Fruit fly (Drosophila melanogaster): ENCODE results near the gene TfIIFalpha.

TfIIFalpha gene

dm6 chr3R:6406566-6407098, 26.4 kb downstream of the TfIIFalpha start, which contains the start of gene gpp (continued):
- no peak for TF ChIP-seq CG14050 (GFP tag; IDR thresholded peaks at IDR 0.05)
- TF ChIP-seq Ptx1 (GFP tag; IDR thresholded peaks at IDR 0.05): no peak
- no peak for TF ChIP-seq CG1233 (GFP tag; optimal IDR thresholded peaks at IDR 0.05)
- no peak for TF ChIP-seq Mrtf (GFP tag; IDR thresholded peaks at IDR 0.05)
- no peak for TF ChIP-seq prd (optimal IDR thresholded peaks at IDR 0.05)
- no peak for TF ChIP-seq prd (GFP tag; IDR thresholded peaks at IDR 0.05)
- no peak for TF ChIP-seq al (GFP tag; IDR thresholded peaks at IDR 0.05)
- TF ChIP-seq D (optimal IDR thresholded peaks at IDR 0.05): no peak
- TF ChIP-seq D (GFP tag; optimal IDR thresholded peaks at IDR 0.05): no peak
- no peak for TF ChIP-seq B-H1 (GFP tag; IDR thresholded peaks at IDR 0.05)
- TF ChIP-seq HLH3B (GFP tag; IDR thresholded peaks at IDR 0.05): no peak
- TF ChIP-seq Dip2 (GFP tag; IDR thresholded peaks at IDR 0.05): no peak
- TF ChIP-seq tll (GFP tag; optimal IDR thresholded peaks at IDR 0.05): no peak
- no peak for TF ChIP-seq CG17359 (tag; optimal IDR thresholded peaks at IDR 0.05)
- TF ChIP-seq CG8281 (tag; optimal IDR thresholded peaks at IDR 0.05): no peak
- no peak for TF ChIP-seq gsb-n (tag; optimal IDR thresholded peaks at IDR 0.05)
- no peak for TF ChIP-seq C15 (GFP tag; IDR thresholded peaks at IDR 0.05)
- TF ChIP-seq Poxn (GFP tag; IDR thresholded peaks at IDR 0.05): no peak
- TF ChIP-seq NC2β (GFP tag; optimal IDR thresholded peaks at IDR 0.05): no peak
- TF ChIP-seq CG12071 (GFP tag; optimal IDR thresholded peaks at IDR 0.05): peak; percentile 14
- TF ChIP-seq fru (optimal IDR thresholded peaks at IDR 0.05): no peak
- no peak for TF ChIP-seq CG14441 (GFP tag; IDR thresholded peaks at IDR 0.05)
- no peak for TF ChIP-seq CG34422 (GFP tag; IDR thresholded peaks at IDR 0.05)
- peak; percentile 12 for TF ChIP-seq Hmr (GFP tag; optimal IDR thresholded peaks at IDR 0.05)
- TF ChIP-seq CG8290 (GFP tag; optimal IDR thresholded peaks at IDR 0.05): no peak
- peak in 1 of 2 experiments; percentile 72 for TF ChIP-seq CG8290 (tag; optimal IDR thresholded peaks at IDR 0.05)
- no peak for TF ChIP-seq CG12219 (GFP tag; optimal IDR thresholded peaks at IDR 0.05)
- TF ChIP-seq CG7839 (tag; optimal IDR thresholded peaks at IDR 0.05): no peak
- peak; percentile 19 to 92 for TF ChIP-seq Pdp1 (GFP tag; optimal IDR thresholded peaks at IDR 0.05)
- TF ChIP-seq vnd (GFP tag; IDR thresholded peaks at IDR 0.05; ENCODE audit: partially characterized antibody): no peak
- no peak for TF ChIP-seq pros (GFP tag; optimal IDR thresholded peaks at IDR 0.05)
- no peak for TF ChIP-seq onecut (GFP tag; IDR thresholded peaks at IDR 0.05)
- no peak for TF ChIP-seq CG31441 (GFP tag; IDR thresholded peaks at IDR 0.05)
- TF ChIP-seq slou (GFP tag; optimal IDR thresholded peaks at IDR 0.05): no peak
- no peak for TF ChIP-seq CG32767 (GFP tag; IDR thresholded peaks at IDR 0.05)
- no peak for TF ChIP-seq CG13287 (GFP tag; IDR thresholded peaks at IDR 0.05; ENCODE audit: partially characterized antibody)
- TF ChIP-seq CG13296 (GFP tag; optimal IDR thresholded peaks at IDR 0.05): peak; percentile 31
- no peak for TF ChIP-seq CG6689 (GFP tag; IDR thresholded peaks at IDR 0.05)
- TF ChIP-seq insv (GFP tag; optimal IDR thresholded peaks at IDR 0.05): no peak
- TF ChIP-seq CG42726 (GFP tag; IDR thresholded peaks at IDR 0.05; ENCODE audit: partially characterized antibody): no peak
- no peak for TF ChIP-seq CG43689 (GFP tag; IDR thresholded peaks at IDR 0.05)
- no peak for TF ChIP-seq fd96Cb (tag; optimal IDR thresholded peaks at IDR 0.05)
- no peak for TF ChIP-seq lilli (GFP tag; optimal IDR thresholded peaks at IDR 0.05)
- no peak for TF ChIP-seq CG6813 (GFP tag; optimal IDR thresholded peaks at IDR 0.05)
- TF ChIP-seq HLH54F (GFP tag; optimal IDR thresholded peaks at IDR 0.05): no peak
- no peak for TF ChIP-seq ara (GFP tag; IDR thresholded peaks at IDR 0.05)
- no peak for TF ChIP-seq corto (GFP tag; optimal IDR thresholded peaks at IDR 0.05)
- TF ChIP-seq jumu (GFP tag; optimal IDR thresholded peaks at IDR 0.05): no peak
- peak; percentile 21 for TF ChIP-seq nau (GFP tag; optimal IDR thresholded peaks at IDR 0.05)
- TF ChIP-seq CG18476 (GFP tag; optimal IDR thresholded peaks at IDR 0.05): no peak
- no peak for TF ChIP-seq toy (GFP tag; IDR thresholded peaks at IDR 0.05)
- no peak for TF ChIP-seq B-H2 (GFP tag; optimal IDR thresholded peaks at IDR 0.05)
- TF ChIP-seq yki (optimal IDR thresholded peaks at IDR 0.05): no peak

Measured in whole organism, embryonic.